Comparison of ENCODE assay signal across 1 fruit fly cellular context in the genomic region with DNA sequence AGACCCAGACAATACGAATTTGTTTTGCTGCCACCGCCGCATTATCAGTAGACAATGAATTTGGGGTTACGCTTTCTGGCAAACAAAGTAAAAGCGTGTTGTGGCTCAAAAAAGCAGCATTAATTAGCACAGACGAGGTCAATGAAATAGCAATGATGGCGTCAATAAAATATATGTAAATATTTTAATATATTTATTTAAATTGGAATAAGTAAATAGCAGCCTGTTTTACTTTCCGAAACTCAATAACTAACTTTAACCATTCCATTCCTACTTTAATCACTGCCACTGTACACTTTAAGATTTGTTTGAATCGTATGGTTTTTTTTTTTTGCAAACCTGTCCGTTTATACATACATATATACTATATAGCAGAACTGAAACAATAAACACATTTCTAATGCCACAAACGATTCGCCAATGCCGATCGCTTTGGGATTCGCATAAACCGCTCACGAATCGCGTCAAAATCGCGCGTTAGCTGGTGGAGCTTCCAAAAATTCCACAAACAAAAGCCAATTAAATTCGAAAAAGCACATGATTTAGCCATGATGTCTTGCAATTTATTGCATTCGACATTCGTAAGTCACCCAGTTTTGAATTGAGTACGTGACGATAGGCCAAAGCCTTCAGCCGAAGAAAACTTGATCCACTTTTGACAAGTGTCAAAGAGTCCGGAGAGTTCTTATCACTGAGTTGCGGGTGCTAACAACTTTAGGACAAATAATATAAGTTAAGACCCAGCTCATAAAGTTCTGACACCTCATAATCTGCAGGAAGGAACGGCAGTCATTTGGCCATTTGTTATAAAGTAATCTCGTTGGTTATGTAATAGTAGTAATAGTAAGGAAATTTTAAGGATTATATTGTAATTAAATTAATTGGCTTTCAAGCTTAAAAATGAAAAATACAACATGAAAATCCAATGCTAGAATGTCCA.
TF ChIP-seq lines count a peak whose summit lies in the region.

No protein-coding gene starts in this region.

TF ChIP-seq in whole organism, embryonic, 481 proteins besides CTCF, POLR2A, EP300 and RAD21 (continued from another document and continues in another):
- TF ChIP-seq Atf6 (GFP tag; IDR thresholded peaks at IDR 0.05; lab: Robert Waterston, UW): peak; percentile 31; the same call in 1 of the 2 replicates
- no peak for TF ChIP-seq lov (optimal IDR thresholded peaks at IDR 0.05; lab: Kevin White, UChicago)
- 0 out of 3 replicates have a peak, but pooled peaks have one; percentile 13 for TF ChIP-seq lov (GFP tag; IDR thresholded peaks at IDR 0.05; lab: Robert Waterston, UW)
- TF ChIP-seq Dref (GFP tag; IDR thresholded peaks at IDR 0.05; lab: Robert Waterston, UW): no peak
- peak; percentile 79 for TF ChIP-seq CG11696 (GFP tag; IDR thresholded peaks at IDR 0.05; lab: Robert Waterston, UW)
- peak; percentile 27 for TF ChIP-seq CG8388 (GFP tag; optimal IDR thresholded peaks at IDR 0.05; lab: Kevin White, UChicago)
- TF ChIP-seq cwo (GFP tag; optimal IDR thresholded peaks at IDR 0.05; lab: Kevin White, UChicago): peak; percentile 32
- TF ChIP-seq nmo (GFP tag; optimal IDR thresholded peaks at IDR 0.05; lab: Kevin White, UChicago): peak; percentile 24
- TF ChIP-seq tap (tag; optimal IDR thresholded peaks at IDR 0.05; lab: Kevin White, UChicago): peak; percentile 8
- peak; percentile 45 for TF ChIP-seq CG12391 (tag; optimal IDR thresholded peaks at IDR 0.05; lab: Kevin White, UChicago)
- peak; percentile 34; the same call in 1 of the 2 replicates for TF ChIP-seq CG9215 (GFP tag; IDR thresholded peaks at IDR 0.05; lab: Robert Waterston, UW)
- TF ChIP-seq peb (GFP tag; IDR thresholded peaks at IDR 0.05; lab: Robert Waterston, UW): 0 out of 2 replicates have a peak, but pooled peaks have one; percentile 37
- TF ChIP-seq CG8924 (tag; optimal IDR thresholded peaks at IDR 0.05; lab: Kevin White, UChicago): peak; percentile 1
- TF ChIP-seq MBD-R2 (GFP tag; IDR thresholded peaks at IDR 0.05; lab: Robert Waterston, UW): peak; percentile 17; the same call in 1 of the 2 replicates
- peak; percentile 59; the same call in 2 of the 3 replicates for TF ChIP-seq row (GFP tag; IDR thresholded peaks at IDR 0.05; lab: Robert Waterston, UW)
- TF ChIP-seq CG17385 (GFP tag; optimal IDR thresholded peaks at IDR 0.05; lab: Kevin White, UChicago): peak; percentile 16
- TF ChIP-seq CG8089 (GFP tag; optimal IDR thresholded peaks at IDR 0.05; lab: Kevin White, UChicago): no peak
- peak; percentile 57 for TF ChIP-seq CG14014 (GFP tag; IDR thresholded peaks at IDR 0.05; lab: Robert Waterston, UW)
- TF ChIP-seq Sox102F (GFP tag; optimal IDR thresholded peaks at IDR 0.05; lab: Kevin White, UChicago): peak; percentile 63
- 0 out of 3 replicates have a peak, but pooled peaks have one; percentile 16 for TF ChIP-seq zfh1 (GFP tag; IDR thresholded peaks at IDR 0.05; lab: Robert Waterston, UW)
- peak; percentile 35 for TF ChIP-seq oc (tag; optimal IDR thresholded peaks at IDR 0.05; lab: Kevin White, UChicago)
- peak; percentile 94 for TF ChIP-seq CG8359 (GFP tag; optimal IDR thresholded peaks at IDR 0.05; lab: Kevin White, UChicago; ENCODE audit: borderline replicate concordance)
- TF ChIP-seq CG17612 (GFP tag; IDR thresholded peaks at IDR 0.05; lab: Robert Waterston, UW): no peak
- TF ChIP-seq Vsx1 (GFP tag; optimal IDR thresholded peaks at IDR 0.05; lab: Kevin White, UChicago): peak; percentile 36
- TF ChIP-seq CG31441 (GFP tag; IDR thresholded peaks at IDR 0.05; lab: Robert Waterston, UW): 0 out of 2 replicates have a peak, but pooled peaks have one; percentile 24
- TF ChIP-seq Eip74EF (GFP tag; optimal IDR thresholded peaks at IDR 0.05; lab: Kevin White, UChicago): peak in 1 of 2 experiments; percentile 0
- TF ChIP-seq unpg (GFP tag; optimal IDR thresholded peaks at IDR 0.05; lab: Kevin White, UChicago): peak; percentile 54
- 0 out of 2 replicates have a peak, but pooled peaks have one; percentile 10 for TF ChIP-seq wdn (GFP tag; IDR thresholded peaks at IDR 0.05; lab: Robert Waterston, UW)
- peak; percentile 29 for TF ChIP-seq CG2120 (GFP tag; optimal IDR thresholded peaks at IDR 0.05; lab: Kevin White, UChicago)
- TF ChIP-seq CG8290 (GFP tag; optimal IDR thresholded peaks at IDR 0.05; lab: Kevin White, UChicago): no peak
- TF ChIP-seq CG8290 (tag; optimal IDR thresholded peaks at IDR 0.05; lab: Kevin White, UChicago): no peak
- peak; percentile 46 for TF ChIP-seq stc (GFP tag; IDR thresholded peaks at IDR 0.05; lab: Robert Waterston, UW)
- TF ChIP-seq CG14965 (GFP tag; optimal IDR thresholded peaks at IDR 0.05; lab: Kevin White, UChicago; ENCODE audit: borderline replicate concordance): no peak
- peak; percentile 55; the same call in 1 of the 2 replicates for TF ChIP-seq NFAT (GFP tag; IDR thresholded peaks at IDR 0.05; lab: Robert Waterston, UW)
- TF ChIP-seq Pdp1 (GFP tag; optimal IDR thresholded peaks at IDR 0.05; lab: Kevin White, UChicago): peak in 1 of 2 experiments; percentile 73
- peak; percentile 67 for TF ChIP-seq E2f1 (GFP tag; IDR thresholded peaks at IDR 0.05; lab: Robert Waterston, UW)
- peak; percentile 58; the same call in 1 of the 2 replicates for TF ChIP-seq Rfx (GFP tag; IDR thresholded peaks at IDR 0.05; lab: Robert Waterston, UW)
- TF ChIP-seq CG10654 (GFP tag; optimal IDR thresholded peaks at IDR 0.05; lab: Kevin White, UChicago): peak; percentile 2
- no peak for TF ChIP-seq pzg (GFP tag; optimal IDR thresholded peaks at IDR 0.05; lab: Kevin White, UChicago)
- TF ChIP-seq ATbp (GFP tag; optimal IDR thresholded peaks at IDR 0.05; lab: Kevin White, UChicago): peak; percentile 9
- TF ChIP-seq chn (GFP tag; optimal IDR thresholded peaks at IDR 0.05; lab: Kevin White, UChicago): no peak
- peak; percentile 27; the same call in 1 of the 2 replicates for TF ChIP-seq ranshi (GFP tag; IDR thresholded peaks at IDR 0.05; lab: Robert Waterston, UW)
- peak; percentile 58 for TF ChIP-seq Drgx (GFP tag; IDR thresholded peaks at IDR 0.05; lab: Robert Waterston, UW)
- 0 out of 3 replicates have a peak, but pooled peaks have one; percentile 36 for TF ChIP-seq CG7357 (GFP tag; IDR thresholded peaks at IDR 0.05; lab: Robert Waterston, UW)
- peak; percentile 25 for TF ChIP-seq fd3F (GFP tag; optimal IDR thresholded peaks at IDR 0.05; lab: Kevin White, UChicago)
- no peak for TF ChIP-seq CG1602 (GFP tag; optimal IDR thresholded peaks at IDR 0.05; lab: Kevin White, UChicago)
- no peak for TF ChIP-seq chif (GFP tag; optimal IDR thresholded peaks at IDR 0.05; lab: Kevin White, UChicago)
- TF ChIP-seq Hr51 (GFP tag; optimal IDR thresholded peaks at IDR 0.05; lab: Kevin White, UChicago): peak in 1 of 2 experiments; percentile 54
- TF ChIP-seq CG9437 (GFP tag; optimal IDR thresholded peaks at IDR 0.05; lab: Kevin White, UChicago): peak; percentile 21
- peak; percentile 48; the same call in 1 of the 2 replicates for TF ChIP-seq CG9932 (GFP tag; IDR thresholded peaks at IDR 0.05; lab: Robert Waterston, UW)
- TF ChIP-seq CG11093 (GFP tag; IDR thresholded peaks at IDR 0.05; lab: Robert Waterston, UW): 0 out of 3 replicates have a peak, but pooled peaks have one; percentile 13
- no peak for TF ChIP-seq disco-r (GFP tag; optimal IDR thresholded peaks at IDR 0.05; lab: Kevin White, UChicago)
- TF ChIP-seq CG31365 (tag; optimal IDR thresholded peaks at IDR 0.05; lab: Kevin White, UChicago): no peak
- TF ChIP-seq Elba2 (GFP tag; optimal IDR thresholded peaks at IDR 0.05; lab: Kevin White, UChicago): no peak
- TF ChIP-seq Lhr (GFP tag; optimal IDR thresholded peaks at IDR 0.05; lab: Kevin White, UChicago): no peak
- TF ChIP-seq Sox100B (GFP tag; optimal IDR thresholded peaks at IDR 0.05; lab: Kevin White, UChicago): peak; percentile 25
- TF ChIP-seq insv (GFP tag; optimal IDR thresholded peaks at IDR 0.05; lab: Kevin White, UChicago): no peak
- TF ChIP-seq sisA (GFP tag; IDR thresholded peaks at IDR 0.05; lab: Robert Waterston, UW): peak; percentile 47; the same call in 1 of the 2 replicates
- TF ChIP-seq CG12769 (tag; optimal IDR thresholded peaks at IDR 0.05; lab: Kevin White, UChicago): peak; percentile 9
- peak; percentile 58 for TF ChIP-seq PHDP (tag; optimal IDR thresholded peaks at IDR 0.05; lab: Kevin White, UChicago)
- TF ChIP-seq vvl (GFP tag; IDR thresholded peaks at IDR 0.05; lab: Robert Waterston, UW): peak; percentile 78
- no peak for TF ChIP-seq tup (GFP tag; optimal IDR thresholded peaks at IDR 0.05; lab: Kevin White, UChicago)
- peak; percentile 53; the same call in 1 of the 2 replicates for TF ChIP-seq CG11247 (GFP tag; IDR thresholded peaks at IDR 0.05; lab: Robert Waterston, UW)
- TF ChIP-seq kni (GFP tag; optimal IDR thresholded peaks at IDR 0.05; lab: Kevin White, UChicago): no peak
- TF ChIP-seq Meics (GFP tag; optimal IDR thresholded peaks at IDR 0.05; lab: Kevin White, UChicago): peak; percentile 38
- TF ChIP-seq CG13123 (GFP tag; optimal IDR thresholded peaks at IDR 0.05; lab: Kevin White, UChicago): no peak
- no peak for TF ChIP-seq Abd-B (GFP tag; optimal IDR thresholded peaks at IDR 0.05; lab: Kevin White, UChicago)
- TF ChIP-seq CG4282 (GFP tag; optimal IDR thresholded peaks at IDR 0.05; lab: Kevin White, UChicago): no peak
- peak; percentile 43; the same call in 1 of the 2 replicates for TF ChIP-seq CG17328 (GFP tag; IDR thresholded peaks at IDR 0.05; lab: Robert Waterston, UW)
- TF ChIP-seq dan (GFP tag; IDR thresholded peaks at IDR 0.05; lab: Robert Waterston, UW): no peak
- peak; percentile 60 for TF ChIP-seq CG15269 (tag; optimal IDR thresholded peaks at IDR 0.05; lab: Kevin White, UChicago)
- TF ChIP-seq h (optimal IDR thresholded peaks at IDR 0.05; lab: Kevin White, UChicago): no peak
- TF ChIP-seq phol (tag; optimal IDR thresholded peaks at IDR 0.05; lab: Kevin White, UChicago): peak; percentile 28
- TF ChIP-seq lab (GFP tag; optimal IDR thresholded peaks at IDR 0.05; lab: Kevin White, UChicago): peak; percentile 61
- TF ChIP-seq Xrp1 (GFP tag; IDR thresholded peaks at IDR 0.05; lab: Robert Waterston, UW): peak; percentile 50; the same call in 1 of the 2 replicates
- no peak for TF ChIP-seq repo (GFP tag; optimal IDR thresholded peaks at IDR 0.05; lab: Kevin White, UChicago)
- peak; percentile 17 for TF ChIP-seq CG2712 (tag; optimal IDR thresholded peaks at IDR 0.05; lab: Kevin White, UChicago)
- TF ChIP-seq CG15011 (GFP tag; optimal IDR thresholded peaks at IDR 0.05; lab: Kevin White, UChicago): peak; percentile 9
- peak; percentile 70 for TF ChIP-seq ci (GFP tag; IDR thresholded peaks at IDR 0.05; lab: Robert Waterston, UW)
- no peak for TF ChIP-seq Dp (GFP tag; optimal IDR thresholded peaks at IDR 0.05; lab: Kevin White, UChicago)
- TF ChIP-seq CG10147 (GFP tag; optimal IDR thresholded peaks at IDR 0.05; lab: Kevin White, UChicago): peak; percentile 19
- TF ChIP-seq tin (GFP tag; optimal IDR thresholded peaks at IDR 0.05; lab: Kevin White, UChicago): no peak
- peak; percentile 53 for TF ChIP-seq CG11504 (tag; optimal IDR thresholded peaks at IDR 0.05; lab: Kevin White, UChicago)
- TF ChIP-seq CG3995 (GFP tag; optimal IDR thresholded peaks at IDR 0.05; lab: Kevin White, UChicago): no peak
- TF ChIP-seq grau (tag; optimal IDR thresholded peaks at IDR 0.05; lab: Kevin White, UChicago): peak; percentile 46
- TF ChIP-seq dysf (GFP tag; IDR thresholded peaks at IDR 0.05; lab: Robert Waterston, UW): peak; percentile 49; the same call in 2 of the 3 replicates
- peak; percentile 56 for TF ChIP-seq esg (GFP tag; conservative IDR thresholded peaks at IDR 0.05; lab: Robert Waterston, UW)
- no peak for TF ChIP-seq yki (optimal IDR thresholded peaks at IDR 0.05; lab: Kevin White, UChicago)
- TF ChIP-seq Aef1 (GFP tag; IDR thresholded peaks at IDR 0.05; lab: Robert Waterston, UW): peak; percentile 41; the same call in 1 of the 3 replicates
- no peak for TF ChIP-seq Usf (GFP tag; optimal IDR thresholded peaks at IDR 0.05; lab: Kevin White, UChicago)
- TF ChIP-seq CG10321 (GFP tag; IDR thresholded peaks at IDR 0.05; lab: Robert Waterston, UW): peak; percentile 53; the same call in 1 of the 2 replicates
- TF ChIP-seq Med (GFP tag; lab: Kevin White, UChicago): peak; percentile 66
- TF ChIP-seq Hr3 (GFP tag; optimal IDR thresholded peaks at IDR 0.05; lab: Kevin White, UChicago): no peak
- no peak for TF ChIP-seq CG3163 (GFP tag; optimal IDR thresholded peaks at IDR 0.05; lab: Kevin White, UChicago)
- TF ChIP-seq Oli (tag; optimal IDR thresholded peaks at IDR 0.05; lab: Kevin White, UChicago): peak; percentile 33
- 0 out of 3 replicates have a peak, but pooled peaks have one; percentile 40 for TF ChIP-seq CG11456 (GFP tag; IDR thresholded peaks at IDR 0.05; lab: Robert Waterston, UW)
- no peak for TF ChIP-seq Atf3 (GFP tag; optimal IDR thresholded peaks at IDR 0.05; lab: Kevin White, UChicago)
- no peak for TF ChIP-seq exex (tag; optimal IDR thresholded peaks at IDR 0.05; lab: Kevin White, UChicago)
- TF ChIP-seq Neu2 (GFP tag; optimal IDR thresholded peaks at IDR 0.05; lab: Kevin White, UChicago; ENCODE audit: borderline replicate concordance): no peak
- peak; percentile 35 for TF ChIP-seq CG9817 (tag; optimal IDR thresholded peaks at IDR 0.05; lab: Kevin White, UChicago)
- TF ChIP-seq wor (GFP tag; IDR thresholded peaks at IDR 0.05; lab: Robert Waterston, UW): peak; percentile 41
- TF ChIP-seq Nf-YC (tag; optimal IDR thresholded peaks at IDR 0.05; lab: Kevin White, UChicago): no peak
- no peak for TF ChIP-seq Fer1 (GFP tag; optimal IDR thresholded peaks at IDR 0.05; lab: Kevin White, UChicago)
- TF ChIP-seq CG3407 (GFP tag; optimal IDR thresholded peaks at IDR 0.05; lab: Kevin White, UChicago): no peak
- no peak for TF ChIP-seq D19A (tag; optimal IDR thresholded peaks at IDR 0.05; lab: Kevin White, UChicago)
- peak; percentile 53 for TF ChIP-seq CG7839 (tag; optimal IDR thresholded peaks at IDR 0.05; lab: Kevin White, UChicago)
- no peak for TF ChIP-seq pan (optimal IDR thresholded peaks at IDR 0.05; lab: Kevin White, UChicago)
- TF ChIP-seq pan (GFP tag; optimal IDR thresholded peaks at IDR 0.05 in 1 of 2, IDR thresholded peaks at IDR 0.05 in 1 of 2): peak in 1 of 2 experiments; percentile 60
- no peak for TF ChIP-seq nom (GFP tag; optimal IDR thresholded peaks at IDR 0.05; lab: Kevin White, UChicago)
- no peak for TF ChIP-seq pros (GFP tag; optimal IDR thresholded peaks at IDR 0.05; lab: Kevin White, UChicago)
- no peak; the same call in 2 of the 3 replicates for TF ChIP-seq CG2889 (GFP tag; IDR thresholded peaks at IDR 0.05; lab: Robert Waterston, UW)
- no peak for TF ChIP-seq Trl (optimal IDR thresholded peaks at IDR 0.05; lab: Kevin White, UChicago)
- TF ChIP-seq Trl (GFP tag; optimal IDR thresholded peaks at IDR 0.05; lab: Kevin White, UChicago): no peak
- peak; percentile 16 for TF ChIP-seq Blimp-1 (GFP tag; optimal IDR thresholded peaks at IDR 0.05; lab: Kevin White, UChicago)
- no peak for TF ChIP-seq Deaf1 (tag; optimal IDR thresholded peaks at IDR 0.05; lab: Kevin White, UChicago)
- peak; percentile 41 for TF ChIP-seq CG10366 (GFP tag; IDR thresholded peaks at IDR 0.05; lab: Robert Waterston, UW)
